Fruit fly (Drosophila melanogaster) whole organism, embryonic: ENCODE measurements around the gene CG31468.

ENCODE experiments used
- CG10543 ChIP-seq: fragments of 200-800 bp; sonication (Bioruptor generic); optimal IDR thresholded peaks from 3 replicates; lab custom pipeline; 2017; ENCODE audit warnings: missing biosample characterization, mild to moderate bottlenecking, missing genetic modification characterization, moderate library complexity
- CG11456 ChIP-seq: fragments of 200-800 bp; sonication (Bioruptor generic); IDR thresholded peaks from 3 replicates; pipeline ENCODE4 v1.3.6; 2022; ENCODE audit warnings: missing biosample characterization, missing genetic modification characterization
- CG13775 ChIP-seq: fragments of 200-800 bp; sonication (Bioruptor generic); optimal IDR thresholded peaks from 3 replicates; lab custom pipeline; 2017; ENCODE audit warnings: missing biosample characterization, mild to moderate bottlenecking, missing genetic modification characterization
- CG14441 ChIP-seq: fragments of 200-800 bp; sonication (Bioruptor generic); IDR thresholded peaks from 2 replicates; pipeline ENCODE4 v1.3.6; 2022; ENCODE audit warnings: missing biosample characterization, missing genetic modification characterization
- CG15011 ChIP-seq: fragments of 200-800 bp; sonication (Bioruptor generic); optimal IDR thresholded peaks from 3 replicates; lab custom pipeline; 2018; ENCODE audit warnings: missing biosample characterization, mild to moderate bottlenecking, missing genetic modification characterization
- CG15601 ChIP-seq: fragments of 200-800 bp; sonication (Bioruptor generic); optimal IDR thresholded peaks from 3 replicates; lab custom pipeline; 2019; ENCODE audit warnings: missing biosample characterization, mild to moderate bottlenecking, missing genetic modification characterization, moderate library complexity
- CG16815 ChIP-seq: fragments of 200-800 bp; sonication (Bioruptor generic); optimal IDR thresholded peaks from 3 replicates; lab custom pipeline; 2017; ENCODE audit warnings: missing biosample characterization, mild to moderate bottlenecking, missing genetic modification characterization
- CG3065 ChIP-seq: fragments of 200-800 bp; sonication (Bioruptor generic); optimal IDR thresholded peaks from 2 replicates; lab custom pipeline; 2016; ENCODE audit warnings: missing biosample characterization, missing genetic modification characterization
- CG31388 ChIP-seq: fragments of 200-800 bp; sonication (Bioruptor generic); optimal IDR thresholded peaks from 2 replicates; lab custom pipeline; 2016; ENCODE audit warnings: missing biosample characterization, missing genetic modification characterization
- CG33213 ChIP-seq: fragments of 200-800 bp; sonication (Bioruptor generic); optimal IDR thresholded peaks from 3 replicates; lab custom pipeline; 2016; ENCODE audit warnings: missing biosample characterization, missing genetic modification characterization
- CG34224 ChIP-seq: fragments of 200-800 bp; sonication (Bioruptor generic); IDR thresholded peaks from 3 replicates; pipeline ENCODE4 v1.3.6; 2022; ENCODE audit warnings: missing biosample characterization, missing genetic modification characterization; ENCODE audit not compliant: partially characterized antibody
- CG34376 ChIP-seq: fragments of 200-800 bp; sonication (Bioruptor generic); optimal IDR thresholded peaks from 2 replicates; lab custom pipeline; 2018; ENCODE audit warnings: missing biosample characterization, mild to moderate bottlenecking, missing genetic modification characterization
- CG3847 ChIP-seq: fragments of 200-800 bp; sonication (Bioruptor generic); IDR thresholded peaks from 2 replicates; pipeline ENCODE4 v1.3.6; 2022; ENCODE audit warnings: missing biosample characterization, missing genetic modification characterization
- CG5245 ChIP-seq: fragments of 200-800 bp; sonication (Bioruptor generic); optimal IDR thresholded peaks from 3 replicates; lab custom pipeline; 2016; ENCODE audit warnings: missing biosample characterization, missing genetic modification characterization
- CG6854 ChIP-seq: fragments of 200-800 bp; sonication (Bioruptor generic); optimal IDR thresholded peaks from 3 replicates; lab custom pipeline; 2017; ENCODE audit warnings: missing biosample characterization, mild to moderate bottlenecking, missing genetic modification characterization
- CG7839 ChIP-seq: fragments of 200-800 bp; sonication (Bioruptor generic); optimal IDR thresholded peaks from 3 replicates; lab custom pipeline; 2018; ENCODE audit warnings: missing biosample characterization, mild to moderate bottlenecking, missing genetic modification characterization, moderate library complexity
- CTCF ChIP-seq: fragments of 200-800 bp; sonication (Bioruptor generic); optimal IDR thresholded peaks from 2 replicates; lab custom pipeline; 2017; ENCODE audit warnings: missing biosample characterization, mild to moderate bottlenecking, missing genetic modification characterization, moderate library complexity
- Deaf1 ChIP-seq: fragments of 200-800 bp; optimal IDR thresholded peaks from 3 replicates; lab custom pipeline; 2019; ENCODE audit warnings: missing biosample characterization, mild to moderate bottlenecking, missing genetic modification characterization, moderate library complexity
- GATAe ChIP-seq: fragments of 200-800 bp; sonication (Bioruptor generic); conservative IDR thresholded peaks from 2 replicates; pipeline ENCODE4 v1.3.6; 2022; ENCODE audit warnings: missing biosample characterization, missing genetic modification characterization
- HLH54F ChIP-seq: fragments of 200-800 bp; sonication (Bioruptor generic); optimal IDR thresholded peaks from 3 replicates; lab custom pipeline; 2016; ENCODE audit warnings: missing biosample characterization, missing genetic modification characterization
- MESR4 ChIP-seq: fragments of 200-800 bp; sonication (Bioruptor generic); optimal IDR thresholded peaks from 2 replicates; lab custom pipeline; 2018; ENCODE audit warnings: missing biosample characterization, mild to moderate bottlenecking, missing genetic modification characterization, moderate library complexity
- Med ChIP-seq: fragments of 200-800 bp; sonication (Bioruptor generic); peaks from one replicate; lab custom pipeline; 2016; ENCODE audit warnings: missing biosample characterization, missing genetic modification characterization, mild to moderate bottlenecking, inconsistent platforms, moderate library complexity
- Meics ChIP-seq: fragments of 200-800 bp; sonication (Bioruptor generic); optimal IDR thresholded peaks from 2 replicates; lab custom pipeline; 2017; ENCODE audit warnings: missing biosample characterization, mild to moderate bottlenecking, missing genetic modification characterization
- Oaz ChIP-seq: fragments of 200-800 bp; sonication (Bioruptor generic); IDR thresholded peaks from 2 replicates; pipeline ENCODE4 v1.3.6; 2022; ENCODE audit warnings: missing biosample characterization, missing genetic modification characterization
- Scr ChIP-seq: fragments of 200-800 bp; sonication (Bioruptor generic); IDR thresholded peaks from 2 replicates; pipeline ENCODE4 v1.3.6; 2022; ENCODE audit warnings: missing biosample characterization, missing genetic modification characterization; ENCODE audit not compliant: partially characterized antibody
- Side ChIP-seq: fragments of 200-800 bp; sonication (Bioruptor generic); optimal IDR thresholded peaks from 2 replicates; lab custom pipeline; 2016; ENCODE audit warnings: missing biosample characterization, missing genetic modification characterization
- al ChIP-seq: fragments of 200-800 bp; sonication (Bioruptor generic); IDR thresholded peaks from 2 replicates; pipeline ENCODE4 v1.3.6; 2022; ENCODE audit warnings: missing biosample characterization, missing genetic modification characterization
- aop ChIP-seq: fragments of 200-800 bp; sonication (Bioruptor generic); IDR thresholded peaks from 2 replicates; pipeline ENCODE4 v1.3.6; 2022; ENCODE audit warnings: missing biosample characterization, missing genetic modification characterization
- cato ChIP-seq: fragments of 200-800 bp; sonication (Bioruptor generic); optimal IDR thresholded peaks from 2 replicates; lab custom pipeline; 2016; ENCODE audit warnings: missing biosample characterization, missing genetic modification characterization, borderline replicate concordance
- chinmo ChIP-seq: fragments of 200-800 bp; sonication (Bioruptor generic); IDR thresholded peaks from 4 replicates; pipeline ENCODE4 v1.3.6; 2022; ENCODE audit warnings: missing biosample characterization, missing genetic modification characterization; ENCODE audit not compliant: partially characterized antibody
- exex ChIP-seq: fragments of 200-800 bp; sonication (Bioruptor generic); optimal IDR thresholded peaks from 4 replicates; lab custom pipeline; 2018; ENCODE audit warnings: missing biosample characterization, mild to moderate bottlenecking, missing genetic modification characterization, moderate library complexity
- grn ChIP-seq: fragments of 200-800 bp; sonication (Bioruptor generic); optimal IDR thresholded peaks from 3 replicates; lab custom pipeline; 2017; ENCODE audit warnings: missing biosample characterization, missing genetic modification characterization
- lab ChIP-seq: fragments of 200-800 bp; sonication (Bioruptor generic); optimal IDR thresholded peaks from 3 replicates; lab custom pipeline; 2017; ENCODE audit warnings: missing biosample characterization, missing genetic modification characterization, mild to moderate bottlenecking, moderate library complexity, missing genetic modification reagents
- mirr ChIP-seq: fragments of 200-800 bp; sonication (Bioruptor generic); optimal IDR thresholded peaks from 3 replicates; lab custom pipeline; 2018; ENCODE audit warnings: missing biosample characterization, mild to moderate bottlenecking, missing genetic modification characterization
- oc ChIP-seq: fragments of 200-800 bp; sonication (Bioruptor generic); optimal IDR thresholded peaks from 2 replicates; lab custom pipeline; 2018; ENCODE audit warnings: missing biosample characterization, mild to moderate bottlenecking, missing genetic modification characterization, moderate library complexity
- otp ChIP-seq: fragments of 200-800 bp; sonication (Bioruptor generic); IDR thresholded peaks from 3 replicates; pipeline ENCODE4, ENCODE4 v1.3.6; 2022; ENCODE audit warnings: missing biosample characterization, missing genetic modification characterization
- p53 ChIP-seq: fragments of 200-800 bp; sonication (Bioruptor generic); optimal IDR thresholded peaks from 2 replicates; lab custom pipeline; 2016; ENCODE audit warnings: missing biosample characterization, missing genetic modification characterization
- peb ChIP-seq: fragments of 200-800 bp; sonication (Bioruptor generic); IDR thresholded peaks from 2 replicates; pipeline ENCODE4 v1.3.6; 2022; ENCODE audit warnings: missing biosample characterization, missing genetic modification characterization
- prd ChIP-seq, 3 experiments: fragments of >200 bp in 2 of 3; fragments of 200-800 bp in 1 of 3; sonication (Bioruptor generic) in 1 of 3; optimal IDR thresholded peaks in 2 of 3; IDR thresholded peaks in 1 of 3; 2 replicates in 2 of 3; 3 replicates in 1 of 3; pipeline versions ENCODE4 v1.3.6 to Lab custom; 2017 to 2022; ENCODE audit warnings: missing biosample characterization in 1 of 3, missing genetic modification characterization in 1 of 3
- ranshi ChIP-seq: fragments of 200-800 bp; sonication (Bioruptor generic); IDR thresholded peaks from 2 replicates; pipeline ENCODE4 v1.3.6; 2022; ENCODE audit warnings: missing biosample characterization, missing genetic modification characterization
- sd ChIP-seq: fragments of 200-800 bp; sonication (Bioruptor generic); optimal IDR thresholded peaks from 3 replicates; lab custom pipeline; 2018; ENCODE audit warnings: missing biosample characterization, mild to moderate bottlenecking, missing genetic modification characterization, moderate library complexity
- sens ChIP-seq: fragments of 200-800 bp; sonication (Bioruptor generic); peaks from one replicate; lab custom pipeline; 2016; ENCODE audit warnings: missing biosample characterization, missing genetic modification characterization
- slp2 ChIP-seq: fragments of 200-800 bp; sonication (Bioruptor generic); optimal IDR thresholded peaks from 2 replicates; lab custom pipeline; 2016; ENCODE audit warnings: missing biosample characterization, missing genetic modification characterization
- sob ChIP-seq: fragments of 200-800 bp; sonication (Bioruptor generic); IDR thresholded peaks from 2 replicates; pipeline ENCODE4 v1.3.6; 2022; ENCODE audit warnings: missing biosample characterization, missing genetic modification characterization
- sug ChIP-seq: fragments of 200-800 bp; optimal IDR thresholded peaks from 2 replicates; lab custom pipeline; 2019; ENCODE audit warnings: missing biosample characterization, mild to moderate bottlenecking, missing genetic modification characterization, moderate library complexity
- trh ChIP-seq: fragments of 200-800 bp; sonication (Bioruptor generic); optimal IDR thresholded peaks from 2 replicates; lab custom pipeline; 2016; ENCODE audit warnings: missing biosample characterization, missing genetic modification characterization
- vvl ChIP-seq: fragments of 200-800 bp; sonication (Bioruptor generic); IDR thresholded peaks from 2 replicates; pipeline ENCODE4 v1.3.6; 2022; ENCODE audit warnings: missing biosample characterization, missing genetic modification characterization
- wek ChIP-seq: fragments of 200-800 bp; sonication (Bioruptor generic); optimal IDR thresholded peaks from 3 replicates; lab custom pipeline; 2018; ENCODE audit warnings: missing biosample characterization, mild to moderate bottlenecking, missing genetic modification characterization, moderate library complexity

Gene CG31468

dm6 chr3R:23713901-23714300 is 13.7 kb upstream of the CG31468 start (continued):
- TF ChIP-seq CG13775 (GFP tag; lab: Kevin White, UChicago): peak; percentile 46
- TF ChIP-seq wek (GFP tag; lab: Kevin White, UChicago): no peak
- no peak for TF ChIP-seq CG34224 (GFP tag; lab: Robert Waterston, UW)
- peak; percentile 64 for TF ChIP-seq CG31388
- no peak for TF ChIP-seq Scr (GFP tag; lab: Robert Waterston, UW)
- peak; percentile 63 for TF ChIP-seq CG7839 (tag; lab: Kevin White, UChicago)
- TF ChIP-seq CG15601: peak; percentile 48
- TF ChIP-seq CG3847 (GFP tag; lab: Robert Waterston, UW): 0 out of 2 replicates have a peak, but pooled peaks have one; percentile 14
- TF ChIP-seq cato: peak; percentile 26
- TF ChIP-seq prd (optimal IDR thresholded peaks at IDR 0.05; lab: Kevin White, UChicago): no peak
- peak; percentile 77 for TF ChIP-seq prd (GFP tag; IDR thresholded peaks at IDR 0.05; lab: Robert Waterston, UW)
- peak; percentile 9 for TF ChIP-seq HLH54F
- TF ChIP-seq otp (GFP tag; lab: Robert Waterston, UW): peak; percentile 70; the same call in 2 of the 3 replicates
- TF ChIP-seq, all 482 proteins: peak for 267

dm6 chr3R:23711195-23711594 is 11.0 kb upstream of the CG31468 start, which contains the start of gene CG10300:
CG10300 (plus strand) TSS chr3R:23711527.
- no peak for TF ChIP-seq peb
- peak; percentile 58 for TF ChIP-seq Deaf1 (tag; lab: Kevin White, UChicago)
- TF ChIP-seq sob (GFP tag; lab: Robert Waterston, UW): no peak
- TF ChIP-seq CG34376 (GFP tag; lab: Kevin White, UChicago): peak; percentile 53
- no peak for TF ChIP-seq p53 (GFP tag; lab: Kevin White, UChicago)
- TF ChIP-seq lab (GFP tag; lab: Kevin White, UChicago): peak; percentile 65
- peak; percentile 74 for TF ChIP-seq GATAe (GFP tag; lab: Robert Waterston, UW)
- TF ChIP-seq sug (tag; lab: Kevin White, UChicago): peak; percentile 52
- peak; percentile 71 for TF ChIP-seq sens (GFP tag; lab: Kevin White, UChicago)
- TF ChIP-seq Side (GFP tag; lab: Kevin White, UChicago): no peak
- TF ChIP-seq sd (tag; lab: Kevin White, UChicago): peak; percentile 64
- no peak for TF ChIP-seq CG3065 (GFP tag; lab: Kevin White, UChicago)
- TF ChIP-seq exex (tag; lab: Kevin White, UChicago): peak; percentile 29
- TF ChIP-seq Med (GFP tag; lab: Kevin White, UChicago): peak; percentile 39
- TF ChIP-seq ranshi (GFP tag; lab: Robert Waterston, UW): 0 out of 2 replicates have a peak, but pooled peaks have one; percentile 24
- 0 out of 4 replicates have a peak, but pooled peaks have one; percentile 42 for TF ChIP-seq chinmo (GFP tag; lab: Robert Waterston, UW)
- peak; percentile 11 for TF ChIP-seq CG10543 (GFP tag; lab: Kevin White, UChicago)
- TF ChIP-seq mirr (GFP tag; lab: Kevin White, UChicago): peak; percentile 88
- peak; percentile 74 for TF ChIP-seq grn

- TF ChIP-seq Meics: no peak
- TF ChIP-seq CG5245 (GFP tag; lab: Kevin White, UChicago): peak; percentile 47
- TF ChIP-seq oc (tag; lab: Kevin White, UChicago): peak; percentile 52
- no peak for TF ChIP-seq MESR4 (GFP tag; lab: Kevin White, UChicago)
- TF ChIP-seq al (GFP tag; lab: Robert Waterston, UW): no peak
- no peak for TF ChIP-seq trh
- TF ChIP-seq CG6854 (GFP tag; lab: Kevin White, UChicago): no peak
- 0 out of 2 replicates have a peak, but pooled peaks have one; percentile 38 for TF ChIP-seq aop (GFP tag; lab: Robert Waterston, UW)
- TF ChIP-seq vvl (GFP tag; lab: Robert Waterston, UW): peak; percentile 71
- peak; percentile 63 for TF ChIP-seq CG16815 (GFP tag; lab: Kevin White, UChicago)
- peak; percentile 1 for TF ChIP-seq slp2 (GFP tag; lab: Kevin White, UChicago)
- TF ChIP-seq CTCF (GFP tag; lab: Kevin White, UChicago): peak; percentile 13
- TF ChIP-seq CG33213 (GFP tag; lab: Kevin White, UChicago): peak; percentile 19
- no peak for TF ChIP-seq Oaz (GFP tag; lab: Robert Waterston, UW)
- no peak for TF ChIP-seq CG11456 (GFP tag; lab: Robert Waterston, UW)
- no peak for TF ChIP-seq CG15011
- peak; percentile 51 for TF ChIP-seq CG14441 (GFP tag; lab: Robert Waterston, UW)
These were observed 9.5 kb upstream of the CG31468 start, which contains the start of gene CG10301 for dm6 chr3R:23709508-23710208. CG10301 (plus strand) TSS chr3R:23710158.
